Fruit fly (Drosophila melanogaster) whole organism, embryonic: ENCODE measurements around the gene sll.

ENCODE experiments used
- CG10321 ChIP-seq: fragments of 200-800 bp; sonication (Bioruptor generic); IDR thresholded peaks from 2 replicates; pipeline ENCODE4 v1.3.6; 2022; ENCODE audit warnings: missing biosample characterization, missing genetic modification characterization
- CG10366 ChIP-seq: fragments of 200-800 bp; sonication (Bioruptor generic); IDR thresholded peaks from 2 replicates; pipeline ENCODE4 v1.3.6; 2022; ENCODE audit warnings: missing biosample characterization, missing genetic modification characterization
- CG10979 ChIP-seq: fragments of 200-800 bp; sonication (Bioruptor generic); optimal IDR thresholded peaks from 2 replicates; lab custom pipeline; 2018; ENCODE audit warnings: missing biosample characterization, mild to moderate bottlenecking, missing genetic modification characterization, moderate library complexity
- CG12155 ChIP-seq: fragments of 200-800 bp; sonication (Bioruptor generic); optimal IDR thresholded peaks from 3 replicates; lab custom pipeline; 2016; ENCODE audit warnings: missing biosample characterization, missing genetic modification characterization
- CG12236 ChIP-seq: fragments of 200-800 bp; sonication (Bioruptor generic); optimal IDR thresholded peaks from 2 replicates; lab custom pipeline; 2016; ENCODE audit warnings: missing biosample characterization, missing genetic modification characterization
- CG1233 ChIP-seq: fragments of 200-800 bp; sonication (Bioruptor generic); optimal IDR thresholded peaks from 4 replicates; lab custom pipeline; 2018; ENCODE audit warnings: missing biosample characterization, mild to moderate bottlenecking, missing genetic modification characterization
- CG13296 ChIP-seq: fragments of 200-800 bp; sonication (Bioruptor generic); optimal IDR thresholded peaks from 3 replicates; lab custom pipeline; 2018; ENCODE audit warnings: missing biosample characterization, mild to moderate bottlenecking, missing genetic modification characterization
- CG13775 ChIP-seq: fragments of 200-800 bp; sonication (Bioruptor generic); optimal IDR thresholded peaks from 3 replicates; lab custom pipeline; 2017; ENCODE audit warnings: missing biosample characterization, mild to moderate bottlenecking, missing genetic modification characterization
- CG1529 ChIP-seq: fragments of 200-800 bp; sonication (Bioruptor generic); optimal IDR thresholded peaks from 3 replicates; lab custom pipeline; 2018; ENCODE audit warnings: missing biosample characterization, missing genetic modification characterization
- CG2889 ChIP-seq: fragments of 200-800 bp; sonication (Bioruptor generic); IDR thresholded peaks from 3 replicates; pipeline ENCODE4 v1.3.6; 2022; ENCODE audit warnings: missing biosample characterization, missing genetic modification characterization
- CG30403 ChIP-seq: fragments of 200-800 bp; sonication (Bioruptor generic); optimal IDR thresholded peaks from 3 replicates; lab custom pipeline; 2016; ENCODE audit warnings: missing biosample characterization, missing genetic modification characterization
- CG33557 ChIP-seq: fragments of 200-800 bp; sonication (Bioruptor generic); optimal IDR thresholded peaks from 2 replicates; lab custom pipeline; 2019; ENCODE audit warnings: missing biosample characterization, mild to moderate bottlenecking, missing genetic modification characterization, moderate library complexity
- CG4707 ChIP-seq: fragments of 200-800 bp; sonication (Bioruptor generic); optimal IDR thresholded peaks from 2 replicates; lab custom pipeline; 2018; ENCODE audit warnings: missing biosample characterization, mild to moderate bottlenecking, missing genetic modification characterization, moderate library complexity
- CG4820 ChIP-seq: fragments of 200-800 bp; sonication (Bioruptor generic); optimal IDR thresholded peaks from 3 replicates; lab custom pipeline; 2016; ENCODE audit warnings: missing biosample characterization, missing genetic modification characterization
- CG7839 ChIP-seq: fragments of 200-800 bp; sonication (Bioruptor generic); optimal IDR thresholded peaks from 3 replicates; lab custom pipeline; 2018; ENCODE audit warnings: missing biosample characterization, mild to moderate bottlenecking, missing genetic modification characterization, moderate library complexity
- CG7928 ChIP-seq: fragments of 200-800 bp; sonication (Bioruptor generic); optimal IDR thresholded peaks from 2 replicates; lab custom pipeline; 2017; ENCODE audit warnings: missing biosample characterization, mild to moderate bottlenecking, missing genetic modification characterization
- CG8924 ChIP-seq: fragments of 200-800 bp; optimal IDR thresholded peaks from 3 replicates; lab custom pipeline; 2019; ENCODE audit warnings: missing biosample characterization, mild to moderate bottlenecking, missing genetic modification characterization, moderate library complexity
- CG9437 ChIP-seq: fragments of 200-800 bp; sonication (Bioruptor generic); optimal IDR thresholded peaks from 2 replicates; lab custom pipeline; 2018; ENCODE audit warnings: missing biosample characterization, mild to moderate bottlenecking, missing genetic modification characterization
- CoRest ChIP-seq: fragments of 200-800 bp; sonication (Bioruptor generic); optimal IDR thresholded peaks from 3 replicates; lab custom pipeline; 2018; ENCODE audit warnings: missing biosample characterization, mild to moderate bottlenecking, missing genetic modification characterization, moderate library complexity
- Deaf1 ChIP-seq: fragments of 200-800 bp; optimal IDR thresholded peaks from 3 replicates; lab custom pipeline; 2019; ENCODE audit warnings: missing biosample characterization, mild to moderate bottlenecking, missing genetic modification characterization, moderate library complexity
- Mes4 ChIP-seq: fragments of 200-800 bp; sonication (Bioruptor generic); optimal IDR thresholded peaks from 2 replicates; lab custom pipeline; 2016; ENCODE audit warnings: missing biosample characterization, missing genetic modification characterization
- NC2α ChIP-seq: fragments of 200-800 bp; sonication (Bioruptor generic); optimal IDR thresholded peaks from 2 replicates; lab custom pipeline; 2016; ENCODE audit warnings: missing biosample characterization, missing genetic modification characterization
- Poxn ChIP-seq: fragments of 200-800 bp; sonication (Bioruptor generic); IDR thresholded peaks from 2 replicates; pipeline ENCODE4 v1.3.6; 2022; ENCODE audit warnings: missing biosample characterization, missing genetic modification characterization
- Sox102F ChIP-seq: fragments of 200-800 bp; sonication (Bioruptor generic); optimal IDR thresholded peaks from 2 replicates; lab custom pipeline; 2018; ENCODE audit warnings: missing biosample characterization, mild to moderate bottlenecking, missing genetic modification characterization, moderate library complexity
- Xbp1 ChIP-seq: fragments of 200-800 bp; sonication (Bioruptor generic); optimal IDR thresholded peaks from 3 replicates; lab custom pipeline; 2016; ENCODE audit warnings: missing biosample characterization, mild to moderate bottlenecking, missing genetic modification characterization
- Xrp1 ChIP-seq: fragments of 200-800 bp; sonication (Bioruptor generic); IDR thresholded peaks from 2 replicates; pipeline ENCODE4 v1.3.6; 2022; ENCODE audit warnings: missing biosample characterization, missing genetic modification characterization
- ase ChIP-seq: fragments of 200-800 bp; sonication (Bioruptor generic); IDR thresholded peaks from 3 replicates; pipeline ENCODE4 v1.3.6; 2022; ENCODE audit warnings: missing biosample characterization, missing genetic modification characterization
- br ChIP-seq: fragments of >200 bp; optimal IDR thresholded peaks from 2 replicates; lab custom pipeline; 2017
- bsh ChIP-seq, 2 experiments: fragments of 200-800 bp; sonication (Bioruptor generic); optimal IDR thresholded peaks; 2 replicates each; lab custom pipeline; 2017 to 2018; ENCODE audit warnings: mild to moderate bottlenecking in 2 of 2, missing biosample characterization in 2 of 2, missing genetic modification characterization in 2 of 2, moderate library complexity in 1 of 2
- cad ChIP-seq: fragments of >200 bp; optimal IDR thresholded peaks from 2 replicates; lab custom pipeline; 2017; ENCODE audit warnings: missing biosample characterization, missing genetic modification characterization
- caup ChIP-seq: fragments of 200-800 bp; sonication (Bioruptor generic); optimal IDR thresholded peaks from 3 replicates; lab custom pipeline; 2017; ENCODE audit warnings: missing biosample characterization, mild to moderate bottlenecking, missing genetic modification characterization, moderate library complexity; ENCODE audit not compliant: severe bottlenecking
- disco-r ChIP-seq: fragments of 200-800 bp; sonication (Bioruptor generic); optimal IDR thresholded peaks from 2 replicates; lab custom pipeline; 2016; ENCODE audit warnings: missing biosample characterization, missing genetic modification characterization
- fd96Cb ChIP-seq: fragments of 200-800 bp; sonication (Bioruptor generic); optimal IDR thresholded peaks from 2 replicates; lab custom pipeline; 2018; ENCODE audit warnings: missing biosample characterization, mild to moderate bottlenecking, missing genetic modification characterization, moderate library complexity
- gcm ChIP-seq: fragments of 200-800 bp; sonication (Bioruptor generic); optimal IDR thresholded peaks from 2 replicates; lab custom pipeline; 2019; ENCODE audit warnings: missing biosample characterization, mild to moderate bottlenecking, missing genetic modification characterization, moderate library complexity
- h ChIP-seq: fragments of >200 bp; optimal IDR thresholded peaks from 2 replicates; lab custom pipeline; 2017
- ham ChIP-seq: fragments of 200-800 bp; sonication (Bioruptor generic); IDR thresholded peaks from 2 replicates; pipeline ENCODE4 v1.3.6; 2022; ENCODE audit warnings: missing biosample characterization, missing genetic modification characterization
- inv ChIP-seq: fragments of 200-800 bp; sonication (Bioruptor generic); IDR thresholded peaks from 2 replicates; pipeline ENCODE4 v1.3.6; 2022; ENCODE audit warnings: missing biosample characterization, missing genetic modification characterization; ENCODE audit not compliant: partially characterized antibody
- lbe ChIP-seq: fragments of 200-800 bp; sonication (Bioruptor generic); optimal IDR thresholded peaks from 2 replicates; lab custom pipeline; 2016; ENCODE audit warnings: missing biosample characterization, mild to moderate bottlenecking, missing genetic modification characterization
- lov ChIP-seq, 2 experiments: fragments of 200-800 bp in 1 of 2; fragments of >200 bp in 1 of 2; sonication (Bioruptor generic) in 1 of 2; IDR thresholded peaks in 1 of 2; optimal IDR thresholded peaks in 1 of 2; 2 replicates in 1 of 2; 3 replicates in 1 of 2; pipeline versions ENCODE4 v1.3.6 to Lab custom; 2017 to 2022; ENCODE audit warnings: missing biosample characterization in 1 of 2, missing genetic modification characterization in 1 of 2
- maf-S ChIP-seq: fragments of 200-800 bp; sonication (Bioruptor generic); optimal IDR thresholded peaks from 2 replicates; lab custom pipeline; 2016; ENCODE audit warnings: missing biosample characterization, missing genetic modification characterization
- pho ChIP-seq: fragments of 200-800 bp; sonication (Bioruptor generic); optimal IDR thresholded peaks from 2 replicates; lab custom pipeline; 2016; ENCODE audit warnings: missing biosample characterization, missing genetic modification characterization
- pita ChIP-seq: fragments of 200-800 bp; sonication (Bioruptor generic); optimal IDR thresholded peaks from 2 replicates; lab custom pipeline; 2017; ENCODE audit warnings: missing biosample characterization, mild to moderate bottlenecking, missing genetic modification characterization
- pum ChIP-seq: fragments of 200-800 bp; sonication (Bioruptor generic); optimal IDR thresholded peaks from 2 replicates; lab custom pipeline; 2016; ENCODE audit warnings: missing biosample characterization, missing genetic modification characterization
- repo ChIP-seq: fragments of 200-800 bp; sonication (Bioruptor generic); optimal IDR thresholded peaks from 2 replicates; lab custom pipeline; 2016; ENCODE audit warnings: missing biosample characterization, missing genetic modification characterization
- ro ChIP-seq: fragments of 200-800 bp; sonication (Bioruptor generic); IDR thresholded peaks from 2 replicates; pipeline ENCODE4 v1.3.6; 2022; ENCODE audit warnings: missing biosample characterization, missing genetic modification characterization
- sqz ChIP-seq: fragments of 200-800 bp; sonication (Bioruptor generic); optimal IDR thresholded peaks from 3 replicates; lab custom pipeline; 2018; ENCODE audit warnings: missing biosample characterization, mild to moderate bottlenecking, missing genetic modification characterization
- tgo ChIP-seq: fragments of 200-800 bp; sonication (Bioruptor generic); IDR thresholded peaks from 3 replicates; pipeline ENCODE4 v1.3.6; 2022; ENCODE audit warnings: missing biosample characterization, missing genetic modification characterization
- wdn ChIP-seq: fragments of 200-800 bp; sonication (Bioruptor generic); IDR thresholded peaks from 2 replicates; pipeline ENCODE4 v1.3.6; 2022; ENCODE audit warnings: missing biosample characterization, missing genetic modification characterization
- yki ChIP-seq: fragments of >200 bp; optimal IDR thresholded peaks from 3 replicates; lab custom pipeline; 2018
- zfh2 ChIP-seq: fragments of 200-800 bp; sonication (Bioruptor generic); optimal IDR thresholded peaks from 2 replicates; lab custom pipeline; 2016; ENCODE audit warnings: missing biosample characterization, missing genetic modification characterization

The sll gene

dm6 chr3R:17583658-17584460 is 22.0 kb upstream of the sll start (continued):
- TF ChIP-seq CG10366: no peak
- no peak for TF ChIP-seq Deaf1
- no peak for TF ChIP-seq ham (GFP tag; lab: Robert Waterston, UW)
- TF ChIP-seq CG30403: peak; percentile 46
- no peak for TF ChIP-seq wdn (GFP tag; lab: Robert Waterston, UW)
- TF ChIP-seq CG10321 (GFP tag; lab: Robert Waterston, UW): no peak
- TF ChIP-seq bsh (GFP tag; optimal IDR thresholded peaks at IDR 0.05; lab: Kevin White, UChicago): peak in 1 of 2 experiments; percentile 85
- TF ChIP-seq cad: no peak
- TF ChIP-seq fd96Cb (tag; lab: Kevin White, UChicago): peak; percentile 68
- no peak for TF ChIP-seq Mes4 (GFP tag; lab: Kevin White, UChicago)
- TF ChIP-seq Sox102F (GFP tag; lab: Kevin White, UChicago): peak; percentile 65
- peak; percentile 57 for TF ChIP-seq CG7839 (tag; lab: Kevin White, UChicago)
- peak; percentile 22 for TF ChIP-seq CG1529 (GFP tag; lab: Kevin White, UChicago)
- TF ChIP-seq CG10979 (tag; lab: Kevin White, UChicago): peak; percentile 80
- no peak for TF ChIP-seq br
- no peak for TF ChIP-seq lbe (GFP tag; lab: Kevin White, UChicago)
- TF ChIP-seq CG2889 (GFP tag; lab: Robert Waterston, UW): no peak
- no peak for TF ChIP-seq CG13296 (GFP tag; lab: Kevin White, UChicago)
- TF ChIP-seq Poxn (GFP tag; lab: Robert Waterston, UW): no peak
- TF ChIP-seq CG13775 (GFP tag; lab: Kevin White, UChicago): no peak
- peak; percentile 36; the same call in 1 of the 3 replicates for TF ChIP-seq tgo (GFP tag; lab: Robert Waterston, UW)
- TF ChIP-seq yki (lab: Kevin White, UChicago): no peak
- no peak for TF ChIP-seq repo
- peak; percentile 64 for TF ChIP-seq CG8924 (tag; lab: Kevin White, UChicago)
- TF ChIP-seq pum (GFP tag; lab: Kevin White, UChicago): peak; percentile 27
- no peak for TF ChIP-seq CG12236 (GFP tag; lab: Kevin White, UChicago)
- TF ChIP-seq disco-r (GFP tag; lab: Kevin White, UChicago): no peak
- TF ChIP-seq zfh2 (GFP tag; lab: Kevin White, UChicago): no peak
- TF ChIP-seq pita (GFP tag; lab: Kevin White, UChicago): no peak
- TF ChIP-seq CG4707 (GFP tag; lab: Kevin White, UChicago): peak; percentile 6
- no peak for TF ChIP-seq caup (GFP tag; lab: Kevin White, UChicago)
- peak; percentile 2 for TF ChIP-seq CG9437 (GFP tag; lab: Kevin White, UChicago)
- peak; percentile 17 for TF ChIP-seq CG1233
- TF ChIP-seq pho (GFP tag; lab: Kevin White, UChicago): no peak
- TF ChIP-seq maf-S: no peak
- TF ChIP-seq CG7928: no peak
- TF ChIP-seq h: no peak
- no peak for TF ChIP-seq ase (GFP tag; lab: Robert Waterston, UW)
- TF ChIP-seq CG12155 (GFP tag; lab: Kevin White, UChicago): peak; percentile 15
- peak; percentile 51 for TF ChIP-seq CoRest
- no peak for TF ChIP-seq inv (GFP tag; lab: Robert Waterston, UW)
- TF ChIP-seq Xrp1: peak; percentile 82
- TF ChIP-seq lov (optimal IDR thresholded peaks at IDR 0.05; lab: Kevin White, UChicago): no peak
- 0 out of 3 replicates have a peak, but pooled peaks have one; percentile 6 for TF ChIP-seq lov (GFP tag; IDR thresholded peaks at IDR 0.05; lab: Robert Waterston, UW)
- peak; percentile 4 for TF ChIP-seq NC2α (GFP tag; lab: Kevin White, UChicago)
- TF ChIP-seq ro (GFP tag; lab: Robert Waterston, UW): no peak
- TF ChIP-seq Xbp1 (GFP tag; lab: Kevin White, UChicago): peak; percentile 27
- TF ChIP-seq sqz (GFP tag; lab: Kevin White, UChicago): peak; percentile 55
- TF ChIP-seq CG33557 (GFP tag; lab: Kevin White, UChicago): peak; percentile 67
- peak; percentile 50 for TF ChIP-seq CG4820
- TF ChIP-seq gcm (GFP tag; lab: Kevin White, UChicago): peak; percentile 15
